Worm (Caenorhabditis elegans) whole organism, L4 larva: ENCODE results near the gene fbxb-18.

Source experiments
- D1046.2 ChIP-seq: fragments of 200-800 bp; sonication (Bioruptor generic); IDR thresholded peaks from 2 replicates; pipeline ENCODE4 v1.3.6; 2022; ENCODE audit warnings: missing genetic modification characterization, missing compliant biosample characterization
- F26F4.8 ChIP-seq: fragments of 200-800 bp; sonication (Bioruptor generic); conservative IDR thresholded peaks from 2 replicates; pipeline ENCODE4 v1.3.6; 2022; ENCODE audit warnings: missing genetic modification characterization, missing compliant biosample characterization
- F37D6.2 ChIP-seq: sonication (generic microtip); optimal IDR thresholded peaks from 2 replicates; lab custom pipeline; 2016; ENCODE audit warnings: mild to moderate bottlenecking, missing genetic modification characterization, missing compliant biosample characterization
- F49E8.2 ChIP-seq: sonication (generic microtip); optimal IDR thresholded peaks from 2 replicates; lab custom pipeline; 2016; ENCODE audit warnings: missing compliant biosample characterization, mild to moderate bottlenecking, missing genetic modification characterization, borderline replicate concordance
- R02D3.7 ChIP-seq: fragments of 150-350 bp; sonication (generic microtip); optimal IDR thresholded peaks from 3 replicates; lab custom pipeline; 2014; ENCODE audit warnings: missing biosample characterization, missing genetic modification characterization
- T26A8.4 ChIP-seq: fragments of 200-800 bp; sonication (Bioruptor generic); IDR thresholded peaks from 2 replicates; pipeline ENCODE4 v1.3.6; 2022; ENCODE audit warnings: missing genetic modification characterization, missing compliant biosample characterization
- Y48G9A.11 ChIP-seq: fragments of 200-800 bp; sonication (Bioruptor generic); IDR thresholded peaks from 2 replicates; pipeline ENCODE4 v1.3.6; 2022; ENCODE audit warnings: missing genetic modification reagents, missing genetic modification characterization, missing compliant biosample characterization
- aly-2 ChIP-seq: sonication (generic microtip); optimal IDR thresholded peaks from 2 replicates; lab custom pipeline; 2018; ENCODE audit warnings: missing biosample characterization, missing genetic modification characterization
- ama-1 ChIP-seq: fragments of 150-350 bp; optimal IDR thresholded peaks from 2 replicates; lab custom pipeline; 2014; ENCODE audit warnings: inconsistent platforms, mixed read lengths
- ceh-20 ChIP-seq: fragments of 200-800 bp; sonication (Bioruptor generic); IDR thresholded peaks from 2 replicates; pipeline ENCODE4 v1.3.6; 2022; ENCODE audit warnings: missing genetic modification reagents, missing genetic modification characterization, missing compliant biosample characterization
- daf-12 ChIP-seq: fragments of 150-350 bp; optimal IDR thresholded peaks from 2 replicates; lab custom pipeline; 2014; ENCODE audit warnings: missing biosample characterization, missing genetic modification reagents, missing genetic modification characterization
- daf-19 ChIP-seq: fragments of 200-800 bp; sonication (Bioruptor generic); conservative IDR thresholded peaks from 2 replicates; pipeline ENCODE4 v1.3.6; 2022; ENCODE audit warnings: missing genetic modification characterization, missing compliant biosample characterization
- dmd-9 ChIP-seq: fragments of 200-800 bp; sonication (Bioruptor generic); IDR thresholded peaks from 2 replicates; pipeline ENCODE4 v1.3.6; 2022; ENCODE audit warnings: missing genetic modification reagents, missing genetic modification characterization, missing compliant biosample characterization
- dpl-1 ChIP-seq: fragments of 150-350 bp; optimal IDR thresholded peaks from 2 replicates; lab custom pipeline; 2014; ENCODE audit warnings: missing biosample characterization, missing genetic modification reagents, missing genetic modification characterization
- duxl-1 ChIP-seq: sonication (generic microtip); optimal IDR thresholded peaks from 2 replicates; lab custom pipeline; 2016; ENCODE audit warnings: mild to moderate bottlenecking, missing genetic modification characterization, moderate library complexity, missing compliant biosample characterization; ENCODE audit not compliant: poor library complexity
- dve-1 ChIP-seq: sonication (generic microtip); optimal IDR thresholded peaks from 2 replicates; lab custom pipeline; 2017; ENCODE audit warnings: antibody characterized with exemption, mild to moderate bottlenecking, missing genetic modification characterization, missing compliant biosample characterization; ENCODE audit not compliant: insufficient read depth
- egl-27 ChIP-seq: sonication (generic microtip); optimal IDR thresholded peaks from 3 replicates; lab custom pipeline; 2017; ENCODE audit warnings: missing biosample characterization, missing genetic modification reagents, missing genetic modification characterization
- fkh-10 ChIP-seq: fragments of 150-350 bp; optimal IDR thresholded peaks from 2 replicates; lab custom pipeline; 2014; ENCODE audit warnings: missing biosample characterization, missing genetic modification reagents, missing genetic modification characterization
- fos-1 ChIP-seq: fragments of 150-350 bp; optimal IDR thresholded peaks from 2 replicates; lab custom pipeline; 2014; ENCODE audit warnings: missing biosample characterization, missing genetic modification characterization
- hif-1 ChIP-seq, 2 experiments: sonication (generic microtip); optimal IDR thresholded peaks; 2 replicates each; lab custom pipeline; 2016 to 2017; ENCODE audit warnings: missing compliant biosample characterization in 2 of 2, missing genetic modification characterization in 2 of 2, missing genetic modification reagents in 2 of 2, missing genotype in 2 of 2, mild to moderate bottlenecking in 1 of 2
- hlh-11 ChIP-seq: fragments of 200-800 bp; sonication (Bioruptor generic); optimal IDR thresholded peaks from 2 replicates; lab custom pipeline; 2018; ENCODE audit warnings: mild to moderate bottlenecking, missing genetic modification characterization, missing compliant biosample characterization
- hmg-1.1 ChIP-seq: fragments of 200-800 bp; sonication (Bioruptor generic); IDR thresholded peaks from 2 replicates; pipeline ENCODE4 v1.3.6; 2022; ENCODE audit warnings: missing genetic modification reagents, missing genetic modification characterization, missing compliant biosample characterization
- madf-5 ChIP-seq, 2 experiments: fragments of 200-800 bp; sonication (Bioruptor generic); IDR thresholded peaks; 2 replicates each; pipeline ENCODE4 v1.3.6; 2022; ENCODE audit warnings: missing compliant biosample characterization in 2 of 2, missing genetic modification characterization in 2 of 2
- mes-2 ChIP-seq: sonication (generic microtip); optimal IDR thresholded peaks from 2 replicates; lab custom pipeline; 2016; ENCODE audit warnings: missing genotype, mild to moderate bottlenecking, missing genetic modification characterization, missing compliant biosample characterization; ENCODE audit not compliant: poor library complexity, severe bottlenecking
- mxl-3 ChIP-seq: fragments of 200-800 bp; sonication (Bioruptor generic); optimal IDR thresholded peaks from 2 replicates; lab custom pipeline; 2018; ENCODE audit warnings: mild to moderate bottlenecking, missing genetic modification characterization, missing compliant biosample characterization
- nhr-111 ChIP-seq: fragments of 200-800 bp; sonication (Bioruptor generic); optimal IDR thresholded peaks from 2 replicates; lab custom pipeline; 2018; ENCODE audit warnings: mild to moderate bottlenecking, missing genetic modification characterization, missing compliant biosample characterization
- nhr-41 ChIP-seq: fragments of 200-800 bp; sonication (Bioruptor generic); IDR thresholded peaks from 2 replicates; pipeline ENCODE4 v1.3.6; 2022; ENCODE audit warnings: missing genetic modification reagents, missing genetic modification characterization, missing compliant biosample characterization
- pha-4 ChIP-seq, 2 experiments: fragments of 150-350 bp in 1 of 2; fragments of 200-800 bp in 1 of 2; sonication (Bioruptor generic) in 1 of 2; IDR thresholded peaks in 1 of 2; optimal IDR thresholded peaks in 1 of 2; 2 replicates each; pipeline versions ENCODE4 v1.3.6 to Lab custom; 2014 to 2022; ENCODE audit warnings: missing genetic modification characterization in 2 of 2, missing genetic modification reagents in 2 of 2, missing biosample characterization in 1 of 2, missing compliant biosample characterization in 1 of 2
- pqm-1 ChIP-seq: sonication (generic microtip); optimal IDR thresholded peaks from 2 replicates; lab custom pipeline; 2017; ENCODE audit warnings: missing biosample characterization, missing genetic modification characterization
- rbr-2 ChIP-seq: sonication (generic microtip); optimal IDR thresholded peaks from 2 replicates; lab custom pipeline; 2016; ENCODE audit warnings: missing genotype, missing genetic modification characterization, missing compliant biosample characterization
- sdz-12 ChIP-seq: fragments of 200-800 bp; sonication (Bioruptor generic); optimal IDR thresholded peaks from 2 replicates; lab custom pipeline; 2018; ENCODE audit warnings: mild to moderate bottlenecking, missing genetic modification characterization, missing compliant biosample characterization
- snpc-4 ChIP-seq: fragments of 150-350 bp; optimal IDR thresholded peaks from 2 replicates; lab custom pipeline; 2014; ENCODE audit warnings: missing biosample characterization, missing genetic modification characterization
- spr-1 ChIP-seq: sonication (generic microtip); optimal IDR thresholded peaks from 2 replicates; lab custom pipeline; 2016; ENCODE audit warnings: mild to moderate bottlenecking, missing genetic modification characterization, missing compliant biosample characterization
- unc-39 ChIP-seq: sonication (generic microtip); optimal IDR thresholded peaks from 2 replicates; lab custom pipeline; 2017; ENCODE audit warnings: missing biosample characterization, missing genetic modification characterization

Gene fbxb-18

ce11 chrII:1654917-1655316 lies 33.8 kb downstream of the fbxb-18 start, which contains the start of gene btb-12:
Gene btb-12, plus strand, starts transcription at chrII:1655217.
- TF ChIP-seq pqm-1 (tag; lab: Kevin White, UChicago) (no peak), madf-5 (GFP tag; IDR thresholded peaks at IDR 0.05; lab: Robert Waterston, UW) (no peak), F37D6.2 (no peak)

ce11 chrII:1653397-1653796 lies 35.3 kb downstream of the fbxb-18 start, which contains the start of gene fbxb-15:
Gene fbxb-15, minus strand, starts transcription at chrII:1653497.
- TF ChIP-seq ama-1 (lab: Kevin White, UChicago) (no peak), hmg-1.1 (GFP tag; lab: Robert Waterston, UW) (no peak), F49E8.2 (tag; lab: Kevin White, UChicago) (no peak), aly-2 (tag; lab: Kevin White, UChicago) (no peak), dpl-1 (no peak), dve-1 (tag; lab: Kevin White, UChicago) (no peak), pqm-1 (tag; lab: Kevin White, UChicago) (no peak)

DNA sequence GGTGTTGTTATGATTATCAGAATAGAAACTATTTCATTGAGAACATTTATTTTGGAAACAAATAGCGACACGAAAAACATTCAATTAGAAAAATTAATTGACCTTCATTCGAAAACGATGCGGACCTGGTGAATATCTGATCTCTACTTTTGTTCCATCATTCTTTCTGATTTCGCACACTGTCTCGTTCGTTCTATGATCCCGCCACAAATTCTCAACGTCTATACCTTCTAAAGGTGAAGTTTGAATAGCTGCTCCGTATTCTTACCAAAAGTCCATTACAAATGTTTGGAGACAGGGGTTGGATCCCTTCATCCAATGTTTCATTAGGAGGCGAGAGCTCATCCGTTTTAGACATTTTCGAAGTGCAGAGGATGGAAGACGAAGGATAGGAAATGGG lies 36.9 kb downstream of the fbxb-18 start, which contains the start of gene fbxb-16:
Gene fbxb-16, minus strand, starts transcription at position 101 of the 400 bp plus-strand sequence.
- TF ChIP-seq D1046.2 (GFP tag; lab: Robert Waterston, UW) (no peak), nhr-41 (GFP tag; lab: Robert Waterston, UW) (no peak), spr-1 (tag; lab: Kevin White, UChicago) (no peak), hif-1 (tag; optimal IDR thresholded peaks at IDR 0.05; lab: Kevin White, UChicago) (no peak), T26A8.4 (no peak), F26F4.8 (no peak), egl-27 (tag; lab: Kevin White, UChicago) (no peak), sdz-12 (GFP tag; lab: Kevin White, UChicago) (no peak)

DNA sequence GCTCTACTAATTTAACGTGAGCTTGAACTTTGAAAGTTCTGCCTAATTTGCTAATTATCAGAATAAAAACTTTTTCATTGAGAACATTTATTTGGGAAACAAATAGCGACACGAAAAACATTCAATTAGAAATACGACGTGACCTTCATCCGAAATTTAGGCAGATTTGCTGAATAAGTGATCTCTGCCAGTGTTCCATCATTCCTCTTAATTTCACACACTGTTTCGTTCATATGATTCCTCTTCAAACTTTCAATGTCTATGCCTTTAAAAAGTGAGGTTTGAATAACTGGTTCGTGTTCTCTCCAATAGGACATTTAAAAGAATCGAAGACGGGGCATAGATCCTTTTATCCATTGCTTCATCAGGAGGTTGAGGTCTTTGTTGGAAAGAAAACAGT lies 38.2 kb downstream of the fbxb-18 start, which contains the start of gene fbxb-20:
Gene fbxb-20, minus strand, starts transcription at position 101 of the 400 bp plus-strand sequence.
- TF ChIP-seq daf-12 (tag; lab: Kevin White, UChicago) (no peak), dmd-9 (no peak), fkh-10 (GFP tag; lab: Kevin White, UChicago) (no peak), daf-19 (no peak), hlh-11 (no peak), unc-39 (tag; lab: Kevin White, UChicago) (no peak), rbr-2 (no peak), pqm-1 (tag; lab: Kevin White, UChicago) (no peak), mes-2 (tag; lab: Kevin White, UChicago) (no peak), pha-4 (GFP tag; IDR thresholded peaks at IDR 0.05; lab: Robert Waterston, UW) (no peak), pha-4 (tag; optimal IDR thresholded peaks at IDR 0.05; lab: Kevin White, UChicago) (no peak), snpc-4 (tag; lab: Kevin White, UChicago) (no peak), Y48G9A.11 (GFP tag; lab: Robert Waterston, UW) (no peak), R02D3.7 (tag; lab: Kevin White, UChicago) (no peak), nhr-111 (GFP tag; lab: Kevin White, UChicago) (no peak), fos-1 (tag; lab: Kevin White, UChicago) (no peak), mxl-3 (GFP tag; lab: Kevin White, UChicago) (no peak), ceh-20 (GFP tag; lab: Robert Waterston, UW) (no peak), duxl-1 (no peak)
